Fruit fly (Drosophila melanogaster): ENCODE results near the gene blp.

The blp gene

dm6 chr3R:15933609-15934232 is at the start of gene blp, which contains the start of gene CG5478:
Gene blp, plus strand, starts transcription at chr3R:15933847.
Gene CG5478, minus strand, starts transcription at chr3R:15933734.
- TF ChIP-seq Dif (GFP tag; optimal IDR thresholded peaks at IDR 0.05; ENCODE audit: partially characterized antibody) (no peak), HLH106 (tag; optimal IDR thresholded peaks at IDR 0.05) (no peak), Myc (optimal IDR thresholded peaks at IDR 0.05) (no peak), sage (GFP tag; optimal IDR thresholded peaks at IDR 0.05) (peak; percentile 34), Vsx2 (GFP tag; optimal IDR thresholded peaks at IDR 0.05; ENCODE audit: partially characterized antibody) (peak; percentile 87)

- TF ChIP-seq CG32264 (GFP tag; optimal IDR thresholded peaks at IDR 0.05) = no peak
- TF ChIP-seq usp (GFP tag; optimal IDR thresholded peaks at IDR 0.05) = no peak
- TF ChIP-seq Hr83 (GFP tag; optimal IDR thresholded peaks at IDR 0.05; ENCODE audit: poor library complexity, severe bottlenecking) = no peak
- TF ChIP-seq N (GFP tag; optimal IDR thresholded peaks at IDR 0.05) = no peak
- TF ChIP-seq tai (GFP tag; optimal IDR thresholded peaks at IDR 0.05) = no peak
Observed at dm6 chr3R:15891188-15891820, 42.3 kb upstream of the blp start.

DNA sequence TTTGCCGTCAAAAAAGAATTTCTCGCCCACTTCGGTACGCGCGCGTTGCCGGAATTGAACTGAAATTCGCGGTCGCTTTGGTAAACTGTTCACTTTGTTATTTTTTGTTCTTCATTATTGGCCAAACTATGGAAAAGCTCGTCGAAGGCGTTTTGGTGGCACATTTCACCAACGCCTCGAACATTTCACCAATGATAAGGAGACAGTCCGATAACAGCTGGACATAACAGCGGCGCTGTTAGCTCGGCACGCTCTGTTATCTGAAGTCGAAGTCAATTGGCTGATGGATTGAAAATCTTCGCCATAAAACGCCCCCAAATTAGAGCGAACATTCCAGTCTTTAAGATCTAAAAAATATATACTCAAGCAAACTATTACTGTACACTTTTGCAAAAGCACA is 37.7 kb upstream of the blp start, which contains the start of gene CG14877:
Gene CG14877 (minus strand): TSS at position 101 of the 400 bp plus-strand sequence.
- TF ChIP-seq Hnf4 (GFP tag; optimal IDR thresholded peaks at IDR 0.05) = no peak
- peak; percentile 71 for TF ChIP-seq rgr (GFP tag; optimal IDR thresholded peaks at IDR 0.05)
- TF ChIP-seq usp (GFP tag; optimal IDR thresholded peaks at IDR 0.05) = no peak

- peak; percentile 18 for TF ChIP-seq OdsH (GFP tag; optimal IDR thresholded peaks at IDR 0.05)
- no peak for TF ChIP-seq Jra (GFP tag; optimal IDR thresholded peaks at IDR 0.05)
- no peak for TF ChIP-seq tai (GFP tag; optimal IDR thresholded peaks at IDR 0.05)
- TF ChIP-seq ey (GFP tag; optimal IDR thresholded peaks at IDR 0.05) = no peak
- TF ChIP-seq Abd-B (GFP tag; optimal IDR thresholded peaks at IDR 0.05) = no peak
- peak in 1 of 2 experiments; percentile 39 for TF ChIP-seq foxo (GFP tag; optimal IDR thresholded peaks at IDR 0.05)
- TF ChIP-seq rgr (GFP tag; optimal IDR thresholded peaks at IDR 0.05) = peak; percentile 7
- TF ChIP-seq h (GFP tag; optimal IDR thresholded peaks at IDR 0.05) = peak; percentile 25
- peak; percentile 25 for TF ChIP-seq HLH106 (tag; optimal IDR thresholded peaks at IDR 0.05)
- TF ChIP-seq Sp1 (GFP tag; optimal IDR thresholded peaks at IDR 0.05) = peak; percentile 20
- TF ChIP-seq fru (GFP tag; optimal IDR thresholded peaks at IDR 0.05) = peak; percentile 15
Observed at dm6 chr3R:15898302-15898701, 35.3 kb upstream of the blp start.

dm6 chr3R:15899650-15900049 is 34.0 kb upstream of the blp start:
- TF ChIP-seq rgr (GFP tag; optimal IDR thresholded peaks at IDR 0.05) = peak; percentile 69
- TF ChIP-seq fru (GFP tag; optimal IDR thresholded peaks at IDR 0.05) = peak; percentile 70
- no peak for TF ChIP-seq Rel (GFP tag; optimal IDR thresholded peaks at IDR 0.05)
- no peak for TF ChIP-seq Rel (tag; optimal IDR thresholded peaks at IDR 0.05)
- no peak for TF ChIP-seq Myc (optimal IDR thresholded peaks at IDR 0.05)
- no peak for TF ChIP-seq sv (GFP tag; optimal IDR thresholded peaks at IDR 0.05)
- TF ChIP-seq OdsH (GFP tag; optimal IDR thresholded peaks at IDR 0.05) = peak; percentile 59
- TF ChIP-seq usp (GFP tag; optimal IDR thresholded peaks at IDR 0.05) = no peak
- no peak for TF ChIP-seq Hr78 (GFP tag; optimal IDR thresholded peaks at IDR 0.05)
- no peak for TF ChIP-seq CG32264 (GFP tag; optimal IDR thresholded peaks at IDR 0.05)
- TF ChIP-seq Dif (GFP tag; optimal IDR thresholded peaks at IDR 0.05; ENCODE audit: partially characterized antibody) = no peak
- no peak for TF ChIP-seq Mio (GFP tag; optimal IDR thresholded peaks at IDR 0.05)
- TF ChIP-seq Jra (GFP tag; optimal IDR thresholded peaks at IDR 0.05) = no peak
- peak in 1 of 2 experiments; percentile 72 for TF ChIP-seq foxo (GFP tag; optimal IDR thresholded peaks at IDR 0.05)
- peak; percentile 58 for TF ChIP-seq HLH106 (tag; optimal IDR thresholded peaks at IDR 0.05)
- peak; percentile 69 for TF ChIP-seq ey (GFP tag; optimal IDR thresholded peaks at IDR 0.05)
- peak; percentile 40 for TF ChIP-seq Hnf4 (GFP tag; optimal IDR thresholded peaks at IDR 0.05)
- TF ChIP-seq dsf (GFP tag; optimal IDR thresholded peaks at IDR 0.05; ENCODE audit: borderline replicate concordance) = no peak
- TF ChIP-seq dmrt93B (GFP tag; optimal IDR thresholded peaks at IDR 0.05) = peak; percentile 24
- TF ChIP-seq jim (GFP tag; optimal IDR thresholded peaks at IDR 0.05) = no peak
- no peak for TF ChIP-seq Vsx2 (GFP tag; optimal IDR thresholded peaks at IDR 0.05; ENCODE audit: partially characterized antibody)
- no peak for TF ChIP-seq tai (GFP tag; optimal IDR thresholded peaks at IDR 0.05)
- no peak for TF ChIP-seq GATAd (GFP tag; optimal IDR thresholded peaks at IDR 0.05)
- peak; percentile 27 for TF ChIP-seq psq (GFP tag; optimal IDR thresholded peaks at IDR 0.05)
- TF ChIP-seq sage (GFP tag; optimal IDR thresholded peaks at IDR 0.05) = no peak
- no peak for TF ChIP-seq N (GFP tag; optimal IDR thresholded peaks at IDR 0.05)
- TF ChIP-seq Dfd (GFP tag; optimal IDR thresholded peaks at IDR 0.05) = no peak
- TF ChIP-seq h (GFP tag; optimal IDR thresholded peaks at IDR 0.05) = peak; percentile 76
- TF ChIP-seq br (GFP tag; optimal IDR thresholded peaks at IDR 0.05) = peak; percentile 70
- no peak for TF ChIP-seq woc (GFP tag; optimal IDR thresholded peaks at IDR 0.05)
- TF ChIP-seq Sp1 (GFP tag; optimal IDR thresholded peaks at IDR 0.05) = peak; percentile 44
- no peak for TF ChIP-seq pan (optimal IDR thresholded peaks at IDR 0.05)
- TF ChIP-seq CG9705 (GFP tag; optimal IDR thresholded peaks at IDR 0.05) = no peak
- TF ChIP-seq lola (GFP tag; optimal IDR thresholded peaks at IDR 0.05) = no peak
- TF ChIP-seq CrebA (GFP tag; optimal IDR thresholded peaks at IDR 0.05; ENCODE audit: borderline replicate concordance) = no peak
- TF ChIP-seq Abd-B (GFP tag; optimal IDR thresholded peaks at IDR 0.05) = no peak
- TF ChIP-seq Hr83 (GFP tag; optimal IDR thresholded peaks at IDR 0.05; ENCODE audit: poor library complexity, severe bottlenecking) = no peak
- TF ChIP-seq brk (GFP tag; optimal IDR thresholded peaks at IDR 0.05) = no peak
